Worm (Caenorhabditis elegans): ENCODE data around the gene prp-18.

The prp-18 gene

DNA sequence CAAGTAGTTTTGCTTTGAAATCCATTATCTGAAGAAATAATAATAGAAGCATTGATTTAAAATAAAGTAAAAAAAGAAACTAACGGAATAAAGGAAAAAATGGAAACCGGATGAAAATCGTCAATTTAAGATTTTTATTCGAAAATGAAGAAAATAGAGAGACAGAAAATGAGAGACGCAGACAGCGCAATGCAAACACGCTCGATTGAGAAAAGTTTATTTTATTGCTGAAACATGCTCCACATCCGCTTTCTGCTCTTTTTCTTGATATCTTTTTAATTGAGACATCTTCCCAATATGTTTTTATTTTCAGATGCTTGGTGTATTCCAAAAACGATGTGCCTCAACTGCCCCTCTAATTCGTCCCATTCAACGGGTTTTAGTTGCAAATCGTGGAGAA is at the start of gene prp-18, which contains the start of gene mccc-1:
prp-18 (minus strand) TSS at position 127 of the 400 bp plus-strand sequence.
mccc-1 (plus strand) TSS at position 314 of the 400 bp plus-strand sequence.
- TF ChIP-seq ztf-1 (GFP tag; conservative IDR thresholded peaks at IDR 0.05): no peak
- peak; percentile 47 for TF ChIP-seq fos-1 (tag; optimal IDR thresholded peaks at IDR 0.05)
- no peak for TF ChIP-seq Y55F3AM.14 (GFP tag; optimal IDR thresholded peaks at IDR 0.05)
- peak; percentile 23 for TF ChIP-seq sma-9 (GFP tag; optimal IDR thresholded peaks at IDR 0.05)
- TF ChIP-seq sma-9 (tag; optimal IDR thresholded peaks at IDR 0.05): no peak
- no peak for TF ChIP-seq ztf-11 (tag; optimal IDR thresholded peaks at IDR 0.05)
- no peak for TF ChIP-seq peb-1 (tag; optimal IDR thresholded peaks at IDR 0.05)
- no peak for TF ChIP-seq blmp-1 (tag; optimal IDR thresholded peaks at IDR 0.05; ENCODE audit: insufficient read depth)
- TF ChIP-seq nhr-10 (tag; optimal IDR thresholded peaks at IDR 0.05): no peak
- TF ChIP-seq lin-11 (tag; optimal IDR thresholded peaks at IDR 0.05): no peak
- peak; percentile 90 for TF ChIP-seq C34F6.9 (tag; optimal IDR thresholded peaks at IDR 0.05)
- TF ChIP-seq elt-3 (tag; optimal IDR thresholded peaks at IDR 0.05): no peak
- TF ChIP-seq elt-1 (tag; optimal IDR thresholded peaks at IDR 0.05): no peak
- no peak for TF ChIP-seq mab-5 (tag; optimal IDR thresholded peaks at IDR 0.05)
- TF ChIP-seq nhr-11 (tag; optimal IDR thresholded peaks at IDR 0.05): no peak
- TF ChIP-seq F13H6.1 (tag; optimal IDR thresholded peaks at IDR 0.05): no peak
- TF ChIP-seq R02D3.7 (tag; optimal IDR thresholded peaks at IDR 0.05): no peak
- TF ChIP-seq gmeb-1 (tag; optimal IDR thresholded peaks at IDR 0.05): peak; percentile 21
- TF ChIP-seq crh-2 (tag; optimal IDR thresholded peaks at IDR 0.05): peak; percentile 60
- TF ChIP-seq unc-55 (GFP tag; optimal IDR thresholded peaks at IDR 0.05): peak; percentile 82
- peak; percentile 11 for TF ChIP-seq sem-4 (tag; optimal IDR thresholded peaks at IDR 0.05)
- no peak for TF ChIP-seq sma-3 (GFP tag; optimal IDR thresholded peaks at IDR 0.05)
- no peak for TF ChIP-seq lin-39 (tag; optimal IDR thresholded peaks at IDR 0.05)
- TF ChIP-seq ama-1 (optimal IDR thresholded peaks at IDR 0.05): no peak
- TF ChIP-seq ceh-16 (tag; optimal IDR thresholded peaks at IDR 0.05): no peak
- no peak for TF ChIP-seq mbf-1 (tag; optimal IDR thresholded peaks at IDR 0.05)
- peak; percentile 51 for TF ChIP-seq nhr-129 (tag; optimal IDR thresholded peaks at IDR 0.05)
- no peak for TF ChIP-seq lsy-2 (tag; optimal IDR thresholded peaks at IDR 0.05)

DNA sequence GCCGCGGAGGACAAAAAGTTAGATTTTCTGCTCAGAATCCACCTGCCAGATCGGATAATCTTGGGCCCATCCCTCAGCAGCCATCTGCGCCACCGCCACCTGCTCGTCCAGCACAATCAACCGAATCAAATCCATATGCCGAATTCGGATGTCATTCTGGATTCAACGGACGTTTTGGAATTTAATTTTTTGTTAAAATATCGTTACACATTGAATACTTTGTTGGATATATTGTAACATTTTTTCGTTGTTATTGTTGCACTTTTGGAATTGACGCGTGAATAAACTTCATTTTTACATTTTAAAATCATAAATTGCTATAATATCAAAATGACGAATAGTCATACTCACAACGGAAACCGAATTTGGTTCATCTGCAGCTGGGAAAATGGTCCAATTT is 49.4 kb upstream of the prp-18 start, which contains the start of gene spe-29:
spe-29 (plus strand) TSS at position 301 of the 400 bp plus-strand sequence.
- no peak for TF ChIP-seq nhr-129 (tag; optimal IDR thresholded peaks at IDR 0.05)
- no peak for TF ChIP-seq nhr-25 (tag; optimal IDR thresholded peaks at IDR 0.05)
- TF ChIP-seq gmeb-1 (tag; optimal IDR thresholded peaks at IDR 0.05): no peak
- no peak for TF ChIP-seq dmd-4 (tag; optimal IDR thresholded peaks at IDR 0.05)
- no peak for TF ChIP-seq peb-1 (tag; optimal IDR thresholded peaks at IDR 0.05)

DNA sequence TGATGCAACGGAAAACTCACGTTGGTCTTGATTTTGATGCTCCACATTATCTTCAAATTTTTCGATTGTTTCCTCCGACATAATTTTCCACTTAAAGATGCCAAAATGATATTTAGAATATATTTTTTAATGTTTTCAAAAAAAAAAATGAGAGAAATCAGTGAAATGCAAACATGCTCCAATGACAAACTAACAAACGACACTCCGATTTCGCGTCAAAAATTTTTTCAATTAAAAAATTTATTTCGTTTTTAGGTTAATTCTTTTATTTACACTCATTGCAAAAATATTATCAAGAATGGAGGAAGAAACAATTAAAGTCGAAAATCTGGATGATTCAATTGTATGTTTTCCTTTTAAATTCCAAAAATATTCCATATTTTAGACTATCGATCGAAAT is 47.9 kb upstream of the prp-18 start, which contains the start of the genes trmt-10A and F25H8.2:
trmt-10A (minus strand) TSS at position 159 of the 400 bp plus-strand sequence.
F25H8.2 (plus strand) TSS at position 181 of the 400 bp plus-strand sequence.
- TF ChIP-seq lin-13 (GFP tag; optimal IDR thresholded peaks at IDR 0.05) (peak; percentile 15), gmeb-1 (tag; optimal IDR thresholded peaks at IDR 0.05) (peak; percentile 33), sem-4 (tag; optimal IDR thresholded peaks at IDR 0.05) (peak; percentile 22), lin-11 (tag; optimal IDR thresholded peaks at IDR 0.05) (no peak), C34F6.9 (tag; optimal IDR thresholded peaks at IDR 0.05) (peak; percentile 93), blmp-1 (tag; optimal IDR thresholded peaks at IDR 0.05; ENCODE audit: insufficient read depth) (no peak), nhr-77 (tag; optimal IDR thresholded peaks at IDR 0.05) (no peak), lsy-2 (tag; optimal IDR thresholded peaks at IDR 0.05) (peak in 1 of 2 experiments; percentile 74), unc-55 (GFP tag; optimal IDR thresholded peaks at IDR 0.05) (peak; percentile 89), crh-2 (tag; optimal IDR thresholded peaks at IDR 0.05) (peak; percentile 26), zag-1 (tag; optimal IDR thresholded peaks at IDR 0.05) (peak; percentile 8), ztf-11 (tag; optimal IDR thresholded peaks at IDR 0.05) (no peak), nhr-129 (tag; optimal IDR thresholded peaks at IDR 0.05) (peak; percentile 42)

DNA sequence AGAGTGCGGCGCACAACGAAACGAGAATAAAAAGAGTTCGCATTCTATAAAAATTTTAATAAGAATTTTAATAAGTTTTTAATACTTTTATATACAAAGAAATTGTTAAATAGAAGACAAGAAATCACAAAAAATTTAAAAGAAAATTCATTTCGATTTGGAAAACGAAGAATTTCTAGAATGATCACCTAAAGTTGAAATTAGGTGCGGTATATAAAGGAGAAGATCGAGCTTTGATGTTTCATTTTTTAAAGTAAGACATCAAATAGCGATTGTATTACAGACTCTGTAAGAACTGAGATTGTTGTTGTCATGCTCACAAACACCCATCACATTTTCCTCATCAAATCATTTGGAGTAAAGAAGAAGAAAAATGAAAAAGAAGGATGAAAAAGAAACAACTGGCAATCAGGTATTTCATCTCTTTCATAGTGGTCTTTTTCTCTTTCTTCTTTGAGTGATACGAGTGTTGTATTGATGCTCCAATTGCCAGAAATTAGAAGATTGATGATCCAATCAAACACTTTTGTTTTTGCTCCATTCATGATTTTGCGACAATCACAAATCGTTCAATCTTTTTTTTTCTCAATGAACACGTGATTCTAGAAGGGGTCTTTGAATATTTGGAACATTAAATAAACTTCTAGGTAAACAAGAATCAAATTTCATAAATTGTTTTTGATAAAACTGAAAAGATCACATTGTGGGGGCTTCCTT is 44.2 kb upstream of the prp-18 start, which contains the start of gene dur-1:
dur-1 (minus strand) TSS at position 51 of the 717 bp plus-strand sequence.
- TF ChIP-seq nhr-23 (tag; optimal IDR thresholded peaks at IDR 0.05) (no peak), C34F6.9 (tag; optimal IDR thresholded peaks at IDR 0.05) (peak; percentile 61), elt-3 (tag; optimal IDR thresholded peaks at IDR 0.05) (no peak), ZK546.5 (tag; optimal IDR thresholded peaks at IDR 0.05) (no peak), blmp-1 (tag; optimal IDR thresholded peaks at IDR 0.05; ENCODE audit: insufficient read depth) (no peak), ztf-4 (tag; optimal IDR thresholded peaks at IDR 0.05) (no peak), unc-62 (GFP tag; optimal IDR thresholded peaks at IDR 0.05) (no peak), zag-1 (tag; optimal IDR thresholded peaks at IDR 0.05) (no peak), F13H6.1 (tag; optimal IDR thresholded peaks at IDR 0.05) (peak; percentile 76), dmd-4 (tag; optimal IDR thresholded peaks at IDR 0.05) (no peak), lin-13 (GFP tag; optimal IDR thresholded peaks at IDR 0.05) (no peak), lin-39 (tag; optimal IDR thresholded peaks at IDR 0.05) (peak; percentile 38), sma-9 (GFP tag; optimal IDR thresholded peaks at IDR 0.05) (peak; percentile 16), sma-9 (tag; optimal IDR thresholded peaks at IDR 0.05) (no peak), egl-27 (tag; optimal IDR thresholded peaks at IDR 0.05) (no peak), ceh-16 (tag; optimal IDR thresholded peaks at IDR 0.05) (no peak), crh-2 (tag; optimal IDR thresholded peaks at IDR 0.05) (no peak), ztf-1 (GFP tag; conservative IDR thresholded peaks at IDR 0.05) (no peak), snpc-4 (tag; optimal IDR thresholded peaks at IDR 0.05) (no peak), sem-4 (tag; optimal IDR thresholded peaks at IDR 0.05) (no peak), unc-39 (tag; optimal IDR thresholded peaks at IDR 0.05) (no peak), nhr-10 (tag; optimal IDR thresholded peaks at IDR 0.05) (no peak), lsy-2 (tag; optimal IDR thresholded peaks at IDR 0.05) (peak in 1 of 2 experiments; percentile 61), mbf-1 (tag; optimal IDR thresholded peaks at IDR 0.05) (no peak), nhr-129 (tag; optimal IDR thresholded peaks at IDR 0.05) (peak; percentile 56), elt-1 (tag; optimal IDR thresholded peaks at IDR 0.05) (no peak), lin-11 (tag; optimal IDR thresholded peaks at IDR 0.05) (no peak), aly-2 (tag; optimal IDR thresholded peaks at IDR 0.05) (no peak), Y55F3AM.14 (GFP tag; optimal IDR thresholded peaks at IDR 0.05) (no peak), nhr-12 (tag; optimal IDR thresholded peaks at IDR 0.05) (no peak)
